Fruit fly (Drosophila melanogaster) whole organism, embryonic: ENCODE measurements around the gene vih.
A peak's percentile ranks its signal among the peaks of the same experiment; 100 is the strongest.

Experiments
- Awh ChIP-seq: fragments of 200-800 bp; sonication (Bioruptor generic); IDR thresholded peaks from 2 replicates; pipeline ENCODE4, ENCODE4 v1.3.6; 2022; ENCODE audit warnings: missing biosample characterization, missing genetic modification characterization
- CG10366 ChIP-seq: fragments of 200-800 bp; sonication (Bioruptor generic); IDR thresholded peaks from 2 replicates; pipeline ENCODE4 v1.3.6; 2022; ENCODE audit warnings: missing biosample characterization, missing genetic modification characterization
- CG10959 ChIP-seq: fragments of 200-800 bp; sonication (Bioruptor generic); IDR thresholded peaks from 2 replicates; pipeline ENCODE4 v1.3.6; 2022; ENCODE audit warnings: missing biosample characterization, missing genetic modification characterization
- CG12104 ChIP-seq: fragments of 200-800 bp; sonication (Bioruptor generic); optimal IDR thresholded peaks from 3 replicates; lab custom pipeline; 2016; ENCODE audit warnings: missing biosample characterization, missing genetic modification characterization
- CG12659 ChIP-seq: fragments of 200-800 bp; sonication (Bioruptor generic); optimal IDR thresholded peaks from 3 replicates; lab custom pipeline; 2017; ENCODE audit warnings: mild to moderate bottlenecking, missing biosample characterization, missing genetic modification reagents, missing genetic modification characterization
- CG13123 ChIP-seq: fragments of 200-800 bp; sonication (Bioruptor generic); optimal IDR thresholded peaks from 2 replicates; lab custom pipeline; 2016; ENCODE audit warnings: missing biosample characterization, missing genetic modification characterization
- CG2129 ChIP-seq: fragments of 200-800 bp; sonication (Bioruptor generic); IDR thresholded peaks from 2 replicates; pipeline ENCODE4 v1.3.6; 2022; ENCODE audit warnings: missing biosample characterization, missing genetic modification characterization; ENCODE audit not compliant: partially characterized antibody
- CG2678 ChIP-seq: fragments of 200-800 bp; sonication (Bioruptor generic); optimal IDR thresholded peaks from 3 replicates; lab custom pipeline; 2019; ENCODE audit warnings: missing biosample characterization, mild to moderate bottlenecking, missing genetic modification characterization, moderate library complexity
- CG30431 ChIP-seq: fragments of 200-800 bp; sonication (Bioruptor generic); optimal IDR thresholded peaks from 2 replicates; lab custom pipeline; 2017; ENCODE audit warnings: missing biosample characterization, missing genetic modification characterization
- CG31224 ChIP-seq: fragments of 200-800 bp; sonication (Bioruptor generic); IDR thresholded peaks from 2 replicates; pipeline ENCODE4 v1.3.6; 2022; ENCODE audit warnings: missing biosample characterization, missing genetic modification characterization
- CG31441 ChIP-seq: fragments of 200-800 bp; sonication (Bioruptor generic); IDR thresholded peaks from 2 replicates; pipeline ENCODE4 v1.3.6; 2022; ENCODE audit warnings: missing biosample characterization, missing genetic modification characterization
- CG4424 ChIP-seq: fragments of 200-800 bp; sonication (Bioruptor generic); optimal IDR thresholded peaks from 3 replicates; lab custom pipeline; 2016; ENCODE audit warnings: missing biosample characterization, missing genetic modification characterization
- CG7271 ChIP-seq: fragments of 200-800 bp; sonication (Bioruptor generic); optimal IDR thresholded peaks from 2 replicates; lab custom pipeline; 2018; ENCODE audit warnings: missing biosample characterization, mild to moderate bottlenecking, missing genetic modification characterization, moderate library complexity
- CG8089 ChIP-seq: fragments of 200-800 bp; sonication (Bioruptor generic); optimal IDR thresholded peaks from 3 replicates; lab custom pipeline; 2016; ENCODE audit warnings: missing biosample characterization, missing genetic modification characterization
- CG8290 ChIP-seq, 3 experiments: fragments of 200-800 bp; sonication (Bioruptor generic); optimal IDR thresholded peaks; 2 replicates each; lab custom pipeline; 2016 to 2019; ENCODE audit warnings: missing biosample characterization in 3 of 3, missing genetic modification characterization in 3 of 3, mild to moderate bottlenecking in 2 of 3, moderate library complexity in 1 of 3
- CG8924 ChIP-seq: fragments of 200-800 bp; optimal IDR thresholded peaks from 3 replicates; lab custom pipeline; 2019; ENCODE audit warnings: missing biosample characterization, mild to moderate bottlenecking, missing genetic modification characterization, moderate library complexity
- CTCF ChIP-seq: fragments of 200-800 bp; sonication (Bioruptor generic); optimal IDR thresholded peaks from 2 replicates; lab custom pipeline; 2017; ENCODE audit warnings: missing biosample characterization, mild to moderate bottlenecking, missing genetic modification characterization, moderate library complexity
- Dad ChIP-seq: fragments of 200-800 bp; sonication (Bioruptor generic); optimal IDR thresholded peaks from 3 replicates; lab custom pipeline; 2016; ENCODE audit warnings: missing biosample characterization, missing genetic modification characterization
- Dek ChIP-seq: fragments of 200-800 bp; sonication (Bioruptor generic); optimal IDR thresholded peaks from 3 replicates; lab custom pipeline; 2019; ENCODE audit warnings: missing biosample characterization, mild to moderate bottlenecking, missing genetic modification characterization, moderate library complexity
- Eip74EF ChIP-seq, 2 experiments: fragments of 200-800 bp in 1 of 2; fragments of >200 bp in 1 of 2; sonication (Bioruptor generic) in 1 of 2; optimal IDR thresholded peaks; 2 replicates each; lab custom pipeline; 2017 to 2019; ENCODE audit warnings: missing biosample characterization in 2 of 2, missing genetic modification characterization in 2 of 2, mild to moderate bottlenecking in 1 of 2, moderate library complexity in 1 of 2
- Hr3 ChIP-seq: fragments of 200-800 bp; sonication (Bioruptor generic); optimal IDR thresholded peaks from 3 replicates; lab custom pipeline; 2016; ENCODE audit warnings: missing biosample characterization, missing genetic modification characterization
- Mrtf ChIP-seq: fragments of 200-800 bp; sonication (Bioruptor generic); IDR thresholded peaks from 3 replicates; pipeline ENCODE4 v1.3.6; 2022; ENCODE audit warnings: missing biosample characterization, missing genetic modification characterization
- Myb ChIP-seq: fragments of 200-800 bp; sonication (Bioruptor generic); optimal IDR thresholded peaks from 2 replicates; lab custom pipeline; 2016; ENCODE audit warnings: missing biosample characterization, missing genetic modification characterization
- Opbp ChIP-seq: fragments of 200-800 bp; sonication (Bioruptor generic); IDR thresholded peaks from 3 replicates; pipeline ENCODE4 v1.3.6; 2022; ENCODE audit warnings: missing biosample characterization, missing genetic modification characterization; ENCODE audit not compliant: partially characterized antibody
- Sox100B ChIP-seq: fragments of 200-800 bp; sonication (Bioruptor generic); optimal IDR thresholded peaks from 3 replicates; lab custom pipeline; 2018; ENCODE audit warnings: missing biosample characterization, mild to moderate bottlenecking, missing genetic modification characterization
- Xrp1 ChIP-seq: fragments of 200-800 bp; sonication (Bioruptor generic); IDR thresholded peaks from 2 replicates; pipeline ENCODE4 v1.3.6; 2022; ENCODE audit warnings: missing biosample characterization, missing genetic modification characterization
- ara ChIP-seq: fragments of 200-800 bp; sonication (Bioruptor generic); IDR thresholded peaks from 2 replicates; pipeline ENCODE4 v1.3.6; 2022; ENCODE audit warnings: missing biosample characterization, missing genetic modification characterization
- bsh ChIP-seq, 2 experiments: fragments of 200-800 bp; sonication (Bioruptor generic); optimal IDR thresholded peaks; 2 replicates each; lab custom pipeline; 2017 to 2018; ENCODE audit warnings: mild to moderate bottlenecking in 2 of 2, missing biosample characterization in 2 of 2, missing genetic modification characterization in 2 of 2, moderate library complexity in 1 of 2
- crol ChIP-seq: fragments of 200-800 bp; sonication (Bioruptor generic); IDR thresholded peaks from 2 replicates; pipeline ENCODE4 v1.3.6; 2022; ENCODE audit warnings: missing biosample characterization, missing genetic modification characterization
- emc ChIP-seq: fragments of 200-800 bp; sonication (Bioruptor generic); optimal IDR thresholded peaks from 2 replicates; lab custom pipeline; 2016; ENCODE audit warnings: missing biosample characterization, missing genetic modification characterization
- ems ChIP-seq: fragments of 200-800 bp; sonication (Bioruptor generic); optimal IDR thresholded peaks from 3 replicates; lab custom pipeline; 2016; ENCODE audit warnings: missing biosample characterization, missing genetic modification characterization
- h ChIP-seq: fragments of >200 bp; optimal IDR thresholded peaks from 2 replicates; lab custom pipeline; 2017
- jing ChIP-seq: fragments of 200-800 bp; sonication (Bioruptor generic); optimal IDR thresholded peaks from 2 replicates; lab custom pipeline; 2018; ENCODE audit warnings: missing biosample characterization, mild to moderate bottlenecking, missing genetic modification characterization
- lab ChIP-seq: fragments of 200-800 bp; sonication (Bioruptor generic); optimal IDR thresholded peaks from 3 replicates; lab custom pipeline; 2017; ENCODE audit warnings: missing biosample characterization, missing genetic modification characterization, mild to moderate bottlenecking, moderate library complexity, missing genetic modification reagents
- luna ChIP-seq: fragments of 200-800 bp; sonication (Bioruptor generic); optimal IDR thresholded peaks from 2 replicates; lab custom pipeline; 2016; ENCODE audit warnings: missing biosample characterization, missing genetic modification characterization
- nom ChIP-seq: fragments of 200-800 bp; sonication (Bioruptor generic); optimal IDR thresholded peaks from 2 replicates; lab custom pipeline; 2017; ENCODE audit warnings: missing biosample characterization, missing genetic modification characterization, mild to moderate bottlenecking, moderate library complexity, missing genetic modification reagents
- oc ChIP-seq: fragments of 200-800 bp; sonication (Bioruptor generic); optimal IDR thresholded peaks from 2 replicates; lab custom pipeline; 2018; ENCODE audit warnings: missing biosample characterization, mild to moderate bottlenecking, missing genetic modification characterization, moderate library complexity
- odd ChIP-seq: fragments of 200-800 bp; sonication (Bioruptor generic); optimal IDR thresholded peaks from 2 replicates; lab custom pipeline; 2017; ENCODE audit warnings: missing biosample characterization, mild to moderate bottlenecking, missing genetic modification characterization
- pb ChIP-seq: fragments of 200-800 bp; sonication (Bioruptor generic); optimal IDR thresholded peaks from 3 replicates; lab custom pipeline; 2016; ENCODE audit warnings: missing biosample characterization, missing genetic modification characterization
- rib ChIP-seq: fragments of 200-800 bp; sonication (Bioruptor generic); IDR thresholded peaks from 2 replicates; pipeline ENCODE4 v1.3.6; 2022; ENCODE audit warnings: missing biosample characterization, missing genetic modification characterization
- stwl ChIP-seq: fragments of 200-800 bp; sonication (Bioruptor generic); optimal IDR thresholded peaks from 3 replicates; lab custom pipeline; 2018; ENCODE audit warnings: missing biosample characterization, mild to moderate bottlenecking, missing genetic modification characterization, moderate library complexity
- tgo ChIP-seq: fragments of 200-800 bp; sonication (Bioruptor generic); IDR thresholded peaks from 3 replicates; pipeline ENCODE4 v1.3.6; 2022; ENCODE audit warnings: missing biosample characterization, missing genetic modification characterization
- zf30C ChIP-seq: fragments of 200-800 bp; sonication (Bioruptor generic); optimal IDR thresholded peaks from 3 replicates; lab custom pipeline; 2018; ENCODE audit warnings: missing biosample characterization, mild to moderate bottlenecking, missing genetic modification characterization
- zfh2 ChIP-seq: fragments of 200-800 bp; sonication (Bioruptor generic); optimal IDR thresholded peaks from 2 replicates; lab custom pipeline; 2016; ENCODE audit warnings: missing biosample characterization, missing genetic modification characterization

The vih gene

DNA sequence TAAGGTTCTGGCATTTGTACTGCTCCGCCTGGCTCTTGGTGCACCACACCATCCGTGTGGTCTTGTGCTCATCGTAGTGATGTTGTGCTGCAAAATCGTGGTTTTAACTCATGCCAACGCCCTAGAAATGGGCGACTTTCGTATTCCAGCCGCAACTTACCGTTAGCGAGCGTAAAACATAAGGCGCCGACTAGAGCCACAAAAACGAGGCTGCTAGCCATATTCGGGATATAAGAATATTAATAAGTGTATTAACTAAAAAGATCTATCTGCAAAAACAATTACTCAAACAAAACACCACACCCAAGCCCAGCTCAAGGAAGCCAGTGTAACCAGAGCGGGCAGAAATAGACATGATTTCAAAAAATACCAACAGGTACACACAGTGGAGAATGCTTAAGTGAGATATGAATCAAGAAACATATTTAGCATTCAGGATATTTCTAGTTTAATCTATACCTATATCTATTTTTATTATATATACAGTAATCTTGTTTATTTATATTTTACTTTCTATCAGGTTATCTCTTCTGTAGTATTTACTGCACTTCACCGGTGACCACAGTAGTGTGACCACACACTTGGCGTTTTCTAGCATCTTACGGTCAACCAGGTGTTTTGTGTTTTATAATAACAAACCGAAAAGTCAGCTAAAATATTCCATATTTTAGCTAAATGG lies 29.4 kb downstream of the vih start, which contains the start of the genes Tsf2 and CG34242 (continued):
- TF ChIP-seq CG10959 (GFP tag; lab: Robert Waterston, UW) (peak; percentile 68), h (lab: Kevin White, UChicago) (no peak), Eip74EF (GFP tag; optimal IDR thresholded peaks at IDR 0.05; lab: Kevin White, UChicago) (peak in 1 of 2 experiments; percentile 33), luna (no peak), CG30431 (GFP tag; lab: Kevin White, UChicago) (no peak), CG12659 (GFP tag; lab: Kevin White, UChicago) (peak; percentile 56), tgo (GFP tag; lab: Robert Waterston, UW) (peak; percentile 94), Mrtf (GFP tag; lab: Robert Waterston, UW) (peak; percentile 87; the same call in 2 of the 3 replicates), Xrp1 (GFP tag; lab: Robert Waterston, UW) (peak; percentile 97), Opbp (no peak), CG8924 (tag; lab: Kevin White, UChicago) (peak; percentile 86), CG2129 (GFP tag; lab: Robert Waterston, UW) (no peak), ems (GFP tag; lab: Kevin White, UChicago) (no peak), pb (GFP tag; lab: Kevin White, UChicago) (no peak), stwl (tag; lab: Kevin White, UChicago) (peak; percentile 58), emc (GFP tag; lab: Kevin White, UChicago) (no peak), jing (GFP tag; lab: Kevin White, UChicago) (no peak), CG2678 (tag; lab: Kevin White, UChicago) (peak; percentile 93), Dad (no peak), CG31224 (GFP tag; lab: Robert Waterston, UW) (peak; percentile 67), CG4424 (GFP tag; lab: Kevin White, UChicago) (peak; percentile 69), nom (GFP tag; lab: Kevin White, UChicago) (peak; percentile 58), rib (GFP tag; lab: Robert Waterston, UW) (peak; percentile 72), CG13123 (GFP tag; lab: Kevin White, UChicago) (no peak), ara (peak; percentile 95), zfh2 (no peak), Awh (GFP tag; lab: Robert Waterston, UW) (peak; percentile 96), Dek (tag; lab: Kevin White, UChicago) (peak; percentile 73), CG8089 (no peak), CG10366 (GFP tag; lab: Robert Waterston, UW) (no peak; the same call in 1 of the 2 replicates), oc (tag; lab: Kevin White, UChicago) (no peak), crol (GFP tag; lab: Robert Waterston, UW) (no peak), Sox100B (no peak), CG8290 (GFP tag; optimal IDR thresholded peaks at IDR 0.05; lab: Kevin White, UChicago) (no peak), CG8290 (tag; optimal IDR thresholded peaks at IDR 0.05; lab: Kevin White, UChicago) (no peak), CG7271 (tag; lab: Kevin White, UChicago) (peak; percentile 76), Myb (GFP tag; lab: Kevin White, UChicago) (no peak), bsh (GFP tag; optimal IDR thresholded peaks at IDR 0.05; lab: Kevin White, UChicago) (peak in 1 of 2 experiments; percentile 14), CG12104 (GFP tag; lab: Kevin White, UChicago) (peak; percentile 45), odd (GFP tag; lab: Kevin White, UChicago) (no peak), CTCF (GFP tag; lab: Kevin White, UChicago) (peak; percentile 10), Hr3 (GFP tag; lab: Kevin White, UChicago) (no peak), CG31441 (GFP tag; lab: Robert Waterston, UW) (peak; percentile 89), zf30C (GFP tag; lab: Kevin White, UChicago) (no peak), lab (peak; percentile 86)
